Worm (Caenorhabditis elegans) whole organism, late embryonic: ENCODE results near the gene F26H11.8.

ENCODE experiments used
- F13H6.1 ChIP-seq: sonication (generic microtip); optimal IDR thresholded peaks from 2 replicates; lab custom pipeline; 2016; ENCODE audit warnings: missing genetic modification characterization, missing compliant biosample characterization
- ama-1 ChIP-seq: fragments of 150-350 bp; optimal IDR thresholded peaks from 2 replicates; lab custom pipeline; 2014
- che-1 ChIP-seq: sonication (generic microtip); optimal IDR thresholded peaks from 2 replicates; lab custom pipeline; 2016; ENCODE audit warnings: mild to moderate bottlenecking, missing genetic modification characterization, missing compliant biosample characterization
- elt-4 ChIP-seq: sonication (generic microtip); optimal IDR thresholded peaks from 2 replicates; lab custom pipeline; 2016; ENCODE audit warnings: missing genetic modification characterization, missing compliant biosample characterization
- fkh-10 ChIP-seq: fragments of 150-350 bp; optimal IDR thresholded peaks from 2 replicates; lab custom pipeline; 2014; ENCODE audit warnings: missing biosample characterization, missing genetic modification reagents, missing genetic modification characterization
- lin-11 ChIP-seq: fragments of 200-800 bp; sonication (Bioruptor generic); optimal IDR thresholded peaks from 2 replicates; lab custom pipeline; 2018; ENCODE audit warnings: mild to moderate bottlenecking, missing genetic modification characterization, missing compliant biosample characterization
- nfya-1 ChIP-seq: sonication (generic microtip); optimal IDR thresholded peaks from 2 replicates; lab custom pipeline; 2017; ENCODE audit warnings: missing genetic modification characterization, mild to moderate bottlenecking, missing compliant biosample characterization, antibody characterized with exemption, moderate library complexity
- nhr-11 ChIP-seq: fragments of 150-350 bp; optimal IDR thresholded peaks from 2 replicates; lab custom pipeline; 2014; ENCODE audit warnings: missing biosample characterization, missing genetic modification characterization
- pat-9 ChIP-seq: fragments of 200-800 bp; sonication (Bioruptor generic); optimal IDR thresholded peaks from 2 replicates; lab custom pipeline; 2018; ENCODE audit warnings: mild to moderate bottlenecking, missing genetic modification characterization, moderate library complexity, missing compliant biosample characterization
- ref-2 ChIP-seq: sonication (generic microtip); optimal IDR thresholded peaks from 2 replicates; lab custom pipeline; 2016; ENCODE audit warnings: missing genetic modification characterization, missing compliant biosample characterization
- unc-86 ChIP-seq: sonication (generic microtip); optimal IDR thresholded peaks from 2 replicates; lab custom pipeline; 2016; ENCODE audit warnings: missing genetic modification characterization, missing compliant biosample characterization

- TF ChIP-seq elt-4 (tag; lab: Kevin White, UChicago) (no peak), fkh-10 (no peak), F13H6.1 (tag; lab: Kevin White, UChicago) (no peak), ref-2 (tag; lab: Kevin White, UChicago) (no peak), che-1 (tag; lab: Kevin White, UChicago) (no peak), lin-11 (tag; lab: Kevin White, UChicago) (no peak), ama-1 (lab: Kevin White, UChicago) (no peak), pat-9 (tag; lab: Kevin White, UChicago) (no peak), nhr-11 (no peak), unc-86 (tag; lab: Kevin White, UChicago) (no peak), nfya-1 (no peak)
Observed at ce11 chrII:14413035-14413525, 24.8 kb downstream of the F26H11.8 start, which contains the start of gene exl-1.
